Fruit fly (Drosophila melanogaster): ENCODE results near the gene CG7326.

The CG7326 gene

dm6 chrX:18848338-18849021, 15.1 kb downstream of the CG7326 start, which contains the start of gene shop (continued):
- 0 out of 2 replicates have a peak, but pooled peaks have one; percentile 27 for TF ChIP-seq CG11696 (GFP tag; IDR thresholded peaks at IDR 0.05)
- peak; percentile 61 for TF ChIP-seq CG3407 (GFP tag; optimal IDR thresholded peaks at IDR 0.05)
- peak; percentile 64 for TF ChIP-seq Bgb (GFP tag; IDR thresholded peaks at IDR 0.05; ENCODE audit: partially characterized antibody)
- TF ChIP-seq CG2875 (GFP tag; optimal IDR thresholded peaks at IDR 0.05): peak; percentile 69
- TF ChIP-seq CG13123 (GFP tag; optimal IDR thresholded peaks at IDR 0.05): peak; percentile 72
- peak; percentile 51 for TF ChIP-seq CG4854 (GFP tag; optimal IDR thresholded peaks at IDR 0.05)
- TF ChIP-seq ems (GFP tag; optimal IDR thresholded peaks at IDR 0.05): peak; percentile 68
- 0 out of 2 replicates have a peak, but pooled peaks have one; percentile 51 for TF ChIP-seq CG17612 (GFP tag; IDR thresholded peaks at IDR 0.05)
- peak; percentile 80 for TF ChIP-seq CG9215 (GFP tag; IDR thresholded peaks at IDR 0.05)
- peak; percentile 83; the same call in 2 of the 3 replicates for TF ChIP-seq so (GFP tag; IDR thresholded peaks at IDR 0.05)
- TF ChIP-seq CG2116 (GFP tag; optimal IDR thresholded peaks at IDR 0.05): peak; percentile 48
- no peak for TF ChIP-seq fd102C (GFP tag; optimal IDR thresholded peaks at IDR 0.05)
- no peak for TF ChIP-seq z (GFP tag; IDR thresholded peaks at IDR 0.05)
- no peak for TF ChIP-seq tll (GFP tag; optimal IDR thresholded peaks at IDR 0.05)
- peak; percentile 87 for TF ChIP-seq CG9727 (GFP tag; optimal IDR thresholded peaks at IDR 0.05)
- TF ChIP-seq danr (GFP tag; IDR thresholded peaks at IDR 0.05): peak; percentile 53; the same call in 1 of the 2 replicates
- no peak for TF ChIP-seq peb (GFP tag; IDR thresholded peaks at IDR 0.05)
- TF ChIP-seq Doc3 (GFP tag; IDR thresholded peaks at IDR 0.05; ENCODE audit: partially characterized antibody): peak; percentile 52
- TF ChIP-seq pita (GFP tag; optimal IDR thresholded peaks at IDR 0.05): no peak
- no peak for TF ChIP-seq Dip2 (GFP tag; IDR thresholded peaks at IDR 0.05)
- TF ChIP-seq CG15479 (GFP tag; optimal IDR thresholded peaks at IDR 0.05): no peak
- TF ChIP-seq CG15269 (tag; optimal IDR thresholded peaks at IDR 0.05): peak; percentile 89
- no peak for TF ChIP-seq btn (GFP tag; optimal IDR thresholded peaks at IDR 0.05)
- no peak for TF ChIP-seq fru (optimal IDR thresholded peaks at IDR 0.05)
- peak; percentile 80 for TF ChIP-seq CG11723 (GFP tag; optimal IDR thresholded peaks at IDR 0.05)
- TF ChIP-seq ewg (GFP tag; optimal IDR thresholded peaks at IDR 0.05): peak; percentile 75
- TF ChIP-seq CG12299 (tag; optimal IDR thresholded peaks at IDR 0.05): peak; percentile 78
- TF ChIP-seq lab (GFP tag; optimal IDR thresholded peaks at IDR 0.05): peak; percentile 83
- TF ChIP-seq Fer2 (tag; optimal IDR thresholded peaks at IDR 0.05): peak; percentile 71
- TF ChIP-seq kni (GFP tag; optimal IDR thresholded peaks at IDR 0.05): peak; percentile 15
- peak; percentile 89 for TF ChIP-seq phol (tag; optimal IDR thresholded peaks at IDR 0.05)
- TF ChIP-seq CG34376 (GFP tag; optimal IDR thresholded peaks at IDR 0.05): peak; percentile 61
- peak; percentile 59 for TF ChIP-seq mirr (GFP tag; optimal IDR thresholded peaks at IDR 0.05)
- peak; percentile 93 for TF ChIP-seq nmo (GFP tag; optimal IDR thresholded peaks at IDR 0.05)
- TF ChIP-seq dmrt99B (tag; optimal IDR thresholded peaks at IDR 0.05): peak; percentile 89
- peak; percentile 81 for TF ChIP-seq CG12942 (GFP tag; optimal IDR thresholded peaks at IDR 0.05)
- peak; percentile 89 for TF ChIP-seq CG12769 (tag; optimal IDR thresholded peaks at IDR 0.05)
- peak; percentile 73 for TF ChIP-seq Xrp1 (GFP tag; IDR thresholded peaks at IDR 0.05)
- peak; percentile 91 for TF ChIP-seq Oli (tag; optimal IDR thresholded peaks at IDR 0.05)
- no peak for TF ChIP-seq zf30C (GFP tag; optimal IDR thresholded peaks at IDR 0.05)
- TF ChIP-seq CG18011 (GFP tag; optimal IDR thresholded peaks at IDR 0.05): peak; percentile 58
- TF ChIP-seq croc (GFP tag; conservative IDR thresholded peaks at IDR 0.05): peak; percentile 50; the same call in 2 of the 3 replicates
- no peak for TF ChIP-seq Tbp (GFP tag; optimal IDR thresholded peaks at IDR 0.05)
- TF ChIP-seq CG3847 (GFP tag; IDR thresholded peaks at IDR 0.05): peak; percentile 86
- TF ChIP-seq nom (GFP tag; optimal IDR thresholded peaks at IDR 0.05): peak; percentile 76
- TF ChIP-seq CG11085 (GFP tag; IDR thresholded peaks at IDR 0.05): no peak
- TF ChIP-seq Scr (GFP tag; IDR thresholded peaks at IDR 0.05; ENCODE audit: partially characterized antibody): peak; percentile 38
- TF ChIP-seq CG6854 (GFP tag; optimal IDR thresholded peaks at IDR 0.05): peak; percentile 58
- TF ChIP-seq CG33213 (GFP tag; optimal IDR thresholded peaks at IDR 0.05): peak; percentile 59
